Fruit fly (Drosophila melanogaster) whole organism, prepupa: ENCODE results near the gene sky.

ENCODE experiments used
- Blimp-1 ChIP-seq: fragments of 200-800 bp; sonication (Bioruptor generic); optimal IDR thresholded peaks from 3 replicates; lab custom pipeline; 2017; ENCODE audit warnings: missing biosample characterization, missing genetic modification characterization, mild to moderate bottlenecking, moderate library complexity, missing genetic modification reagents
- CG10631 ChIP-seq: fragments of 200-800 bp; sonication (Bioruptor generic); optimal IDR thresholded peaks from 2 replicates; lab custom pipeline; 2016; ENCODE audit warnings: missing biosample characterization, missing genetic modification characterization
- CG11902 ChIP-seq: fragments of 200-800 bp; sonication (Bioruptor generic); optimal IDR thresholded peaks from 3 replicates; lab custom pipeline; 2016; ENCODE audit warnings: missing biosample characterization, missing genetic modification characterization
- CG15336 ChIP-seq: fragments of 200-800 bp; sonication (Bioruptor generic); IDR thresholded peaks from 2 replicates; pipeline ENCODE4 v1.3.6; 2022; ENCODE audit warnings: missing biosample characterization, missing genetic modification characterization
- CG16779 ChIP-seq: fragments of 200-800 bp; sonication (Bioruptor generic); optimal IDR thresholded peaks from 3 replicates; lab custom pipeline; 2017; ENCODE audit warnings: missing biosample characterization, mild to moderate bottlenecking, missing genetic modification characterization
- CG3032 ChIP-seq: fragments of 200-800 bp; optimal IDR thresholded peaks from 2 replicates; lab custom pipeline; 2019; ENCODE audit warnings: missing biosample characterization, mild to moderate bottlenecking, missing genetic modification characterization, moderate library complexity
- CG34406 ChIP-seq: fragments of 200-800 bp; sonication (Bioruptor generic); optimal IDR thresholded peaks from 3 replicates; lab custom pipeline; 2016; ENCODE audit warnings: missing biosample characterization, missing genetic modification characterization
- CG3919 ChIP-seq: fragments of 200-800 bp; sonication (Bioruptor generic); optimal IDR thresholded peaks from 3 replicates; lab custom pipeline; 2016; ENCODE audit warnings: missing biosample characterization, missing genetic modification characterization
- CG6163 ChIP-seq: fragments of 200-800 bp; sonication (Bioruptor generic); IDR thresholded peaks from 3 replicates; pipeline ENCODE4 v1.3.6; 2022; ENCODE audit warnings: missing biosample characterization, missing genetic modification characterization
- CG6276 ChIP-seq: fragments of 200-800 bp; sonication (Bioruptor generic); optimal IDR thresholded peaks from 2 replicates; lab custom pipeline; 2017; ENCODE audit warnings: missing biosample characterization, mild to moderate bottlenecking, missing genetic modification characterization
- CG8119 ChIP-seq: fragments of 200-800 bp; sonication (Bioruptor generic); IDR thresholded peaks from 3 replicates; pipeline ENCODE4 v1.3.6; 2022; ENCODE audit warnings: missing biosample characterization, missing genetic modification characterization
- CG8319 ChIP-seq: fragments of 200-800 bp; sonication (Bioruptor generic); optimal IDR thresholded peaks from 3 replicates; lab custom pipeline; 2016; ENCODE audit warnings: missing biosample characterization, missing genetic modification characterization
- CG8632 ChIP-seq: fragments of 200-800 bp; sonication (Bioruptor generic); optimal IDR thresholded peaks from 3 replicates; lab custom pipeline; 2016; ENCODE audit warnings: missing biosample characterization, missing genetic modification characterization
- CG9139 ChIP-seq: fragments of 200-800 bp; sonication (Bioruptor generic); optimal IDR thresholded peaks from 3 replicates; lab custom pipeline; 2017; ENCODE audit warnings: missing biosample characterization, mild to moderate bottlenecking, missing genetic modification characterization
- Eip75B ChIP-seq: fragments of 200-800 bp; sonication (Bioruptor generic); optimal IDR thresholded peaks from 3 replicates; lab custom pipeline; 2016; ENCODE audit warnings: missing biosample characterization, missing genetic modification characterization
- Eip78C ChIP-seq: fragments of 200-800 bp; sonication (Bioruptor generic); peaks from one replicate; lab custom pipeline; 2016; ENCODE audit warnings: missing biosample characterization, missing genetic modification characterization
- Eip93F ChIP-seq: fragments of 200-800 bp; sonication (Bioruptor generic); optimal IDR thresholded peaks from 2 replicates; lab custom pipeline; 2016; ENCODE audit warnings: missing biosample characterization, mild to moderate bottlenecking, missing genetic modification characterization
- Ets21C ChIP-seq: fragments of 200-800 bp; sonication (Bioruptor generic); optimal IDR thresholded peaks from 3 replicates; lab custom pipeline; 2016; ENCODE audit warnings: missing biosample characterization, missing genetic modification characterization
- Ets96B ChIP-seq: fragments of 200-800 bp; optimal IDR thresholded peaks from 2 replicates; lab custom pipeline; 2019; ENCODE audit warnings: missing biosample characterization, mild to moderate bottlenecking, missing genetic modification characterization, moderate library complexity
- Hr39 ChIP-seq: fragments of 200-800 bp; sonication (Bioruptor generic); optimal IDR thresholded peaks from 2 replicates; lab custom pipeline; 2016; ENCODE audit warnings: missing biosample characterization, missing genetic modification characterization
- Hr4 ChIP-seq: fragments of 200-800 bp; sonication (Bioruptor generic); optimal IDR thresholded peaks from 3 replicates; lab custom pipeline; 2016; ENCODE audit warnings: missing biosample characterization, missing genetic modification characterization
- Lpt ChIP-seq: fragments of 200-800 bp; sonication (Bioruptor generic); optimal IDR thresholded peaks from 3 replicates; lab custom pipeline; 2016; ENCODE audit warnings: missing biosample characterization, missing genetic modification characterization
- Met ChIP-seq: fragments of 200-800 bp; sonication (Bioruptor generic); optimal IDR thresholded peaks from 3 replicates; lab custom pipeline; 2016; ENCODE audit warnings: missing biosample characterization, missing genetic modification characterization
- Smox ChIP-seq: fragments of 200-800 bp; sonication (Bioruptor generic); optimal IDR thresholded peaks from 3 replicates; lab custom pipeline; 2016; ENCODE audit warnings: missing biosample characterization, missing genetic modification characterization
- Sox102F ChIP-seq: fragments of 200-800 bp; sonication (Bioruptor generic); optimal IDR thresholded peaks from 2 replicates; lab custom pipeline; 2016; ENCODE audit warnings: missing biosample characterization, mild to moderate bottlenecking, missing genetic modification characterization
- Sox14 ChIP-seq: fragments of 200-800 bp; sonication (Bioruptor generic); optimal IDR thresholded peaks from 3 replicates; lab custom pipeline; 2016; ENCODE audit warnings: missing biosample characterization, missing genetic modification characterization
- Sox15 ChIP-seq: fragments of 200-800 bp; sonication (Bioruptor generic); optimal IDR thresholded peaks from 3 replicates; lab custom pipeline; 2016; ENCODE audit warnings: missing biosample characterization, missing genetic modification characterization
- achi ChIP-seq: fragments of 200-800 bp; sonication (Bioruptor generic); optimal IDR thresholded peaks from 3 replicates; lab custom pipeline; 2016; ENCODE audit warnings: missing biosample characterization, missing genetic modification characterization
- dac ChIP-seq: fragments of 200-800 bp; sonication (Bioruptor generic); optimal IDR thresholded peaks from 2 replicates; lab custom pipeline; 2017; ENCODE audit warnings: missing biosample characterization, mild to moderate bottlenecking, missing genetic modification characterization
- dsx ChIP-seq: fragments of 200-800 bp; optimal IDR thresholded peaks from 3 replicates; lab custom pipeline; 2019; ENCODE audit warnings: missing biosample characterization, mild to moderate bottlenecking, missing genetic modification characterization, moderate library complexity; ENCODE audit not compliant: poor library complexity, severe bottlenecking
- eg ChIP-seq: fragments of 200-800 bp; sonication (Bioruptor generic); IDR thresholded peaks from 3 replicates; pipeline ENCODE4 v1.3.6; 2022; ENCODE audit warnings: missing biosample characterization, missing genetic modification characterization
- esn ChIP-seq: fragments of 200-800 bp; sonication (Bioruptor generic); optimal IDR thresholded peaks from 2 replicates; lab custom pipeline; 2016; ENCODE audit warnings: missing biosample characterization, mild to moderate bottlenecking, missing genetic modification characterization, moderate library complexity
- fkh ChIP-seq: fragments of 200-800 bp; sonication (Bioruptor generic); optimal IDR thresholded peaks from 3 replicates; lab custom pipeline; 2017; ENCODE audit warnings: missing biosample characterization, mild to moderate bottlenecking, missing genetic modification characterization, moderate library complexity
- salr ChIP-seq, 2 experiments: fragments of 200-800 bp; sonication (Bioruptor generic); optimal IDR thresholded peaks; 3 replicates each; lab custom pipeline; 2016 to 2018; ENCODE audit warnings: missing biosample characterization in 2 of 2, missing genetic modification characterization in 2 of 2, mild to moderate bottlenecking in 1 of 2
- ss ChIP-seq, 2 experiments: fragments of 200-800 bp; sonication (Bioruptor generic); optimal IDR thresholded peaks; 2 replicates in 1 of 2; 3 replicates in 1 of 2; lab custom pipeline; 2017 to 2018; ENCODE audit warnings: mild to moderate bottlenecking in 2 of 2, missing biosample characterization in 2 of 2, missing genetic modification characterization in 2 of 2, moderate library complexity in 1 of 2
- svp ChIP-seq: fragments of 200-800 bp; sonication (Bioruptor generic); peaks from one replicate; lab custom pipeline; 2016; ENCODE audit warnings: missing biosample characterization, missing genetic modification characterization
- topi ChIP-seq: fragments of 200-800 bp; sonication (Bioruptor generic); optimal IDR thresholded peaks from 3 replicates; lab custom pipeline; 2016; ENCODE audit warnings: missing biosample characterization, missing genetic modification characterization
- vri ChIP-seq: fragments of 200-800 bp; sonication (Bioruptor generic); optimal IDR thresholded peaks from 3 replicates; lab custom pipeline; 2016; ENCODE audit warnings: missing biosample characterization, mild to moderate bottlenecking, missing genetic modification characterization

Gene sky

DNA sequence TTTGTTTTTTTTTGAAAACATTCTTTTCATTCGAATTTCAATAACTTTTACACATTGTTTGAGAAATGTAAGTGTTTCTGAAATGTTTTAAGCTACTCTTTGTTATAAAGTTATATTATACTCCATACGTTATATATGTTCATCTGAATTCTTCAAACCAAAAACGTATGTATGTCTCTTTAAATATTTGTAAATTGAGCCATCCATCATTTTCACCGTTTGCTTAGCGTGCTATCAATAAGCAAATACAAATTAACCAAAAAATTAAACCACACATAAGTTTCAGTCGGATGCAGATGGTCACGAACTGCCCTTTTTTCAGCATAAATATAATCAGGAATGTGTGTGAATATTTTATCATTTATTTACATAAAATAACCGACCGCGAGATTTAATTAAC lies 15.9 kb upstream of the sky start:
- peak; percentile 2 for TF ChIP-seq fkh
- TF ChIP-seq dac = no peak
- no peak for TF ChIP-seq CG8319 (GFP tag; lab: Kevin White, UChicago)

dm6 chr2L:20934013-20934412 lies 15.3 kb upstream of the sky start, which contains the start of gene CG9270:
CG9270 (minus strand) TSS chr2L:20934113.
- TF ChIP-seq CG6276 (GFP tag; lab: Kevin White, UChicago) (no peak), vri (no peak), dsx (GFP tag; lab: Kevin White, UChicago) (no peak), CG3919 (GFP tag; lab: Kevin White, UChicago) (no peak), CG16779 (no peak), Smox (GFP tag; lab: Kevin White, UChicago) (no peak), eg (GFP tag; lab: Robert Waterston, UW) (no peak)
- TF ChIP-seq, all 60 proteins: peak for 0

- TF ChIP-seq Ets21C (no peak), fkh (peak; percentile 96)
These were observed 8.9 kb upstream of the sky start, which contains the start of gene Nthl1 for dm6 chr2L:20927653-20928052. Nthl1 (minus strand) TSS chr2L:20927860.

DNA sequence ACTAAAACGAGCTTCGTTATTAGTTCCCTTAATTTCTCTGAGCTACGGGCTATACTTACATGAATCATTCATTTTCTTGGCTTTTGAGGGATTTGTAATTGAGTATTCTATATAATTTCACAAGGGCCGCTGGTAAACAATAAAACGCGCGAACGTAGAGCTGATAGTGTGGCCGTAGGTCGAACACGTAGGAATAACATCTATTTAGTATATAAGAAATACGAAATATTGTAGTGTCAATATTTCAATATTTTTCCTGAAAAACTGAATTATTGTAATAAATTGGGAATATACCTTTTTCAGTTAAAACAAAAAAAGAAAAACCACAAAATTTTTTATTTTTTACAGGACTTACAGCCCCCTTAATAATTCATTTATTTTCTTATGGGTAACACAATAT lies 7.2 kb upstream of the sky start, which contains the start of gene RPA2:
TSS of gene RPA2 (minus strand) at position 173 of the 400 bp plus-strand sequence.
- TF ChIP-seq fkh = peak; percentile 48
- no peak for TF ChIP-seq Sox102F (GFP tag; lab: Kevin White, UChicago)
- TF ChIP-seq CG11902 (GFP tag; lab: Kevin White, UChicago) = no peak
- no peak for TF ChIP-seq Lpt (GFP tag; lab: Kevin White, UChicago)

dm6 chr2L:20923088-20923571 lies 4.4 kb upstream of the sky start:
- peak; percentile 29 for TF ChIP-seq Eip78C (GFP tag; lab: Kevin White, UChicago)
- TF ChIP-seq Met (GFP tag; lab: Kevin White, UChicago) = no peak

dm6 chr2L:20922196-20923087 lies 3.7 kb upstream of the sky start, which contains the start of gene Mtp:
Mtp (minus strand) TSS chr2L:20922876.
- TF ChIP-seq svp (peak; percentile 100), CG16779 (no peak), topi (GFP tag; lab: Kevin White, UChicago) (peak; percentile 85), CG34406 (peak; percentile 73), CG8119 (GFP tag; lab: Robert Waterston, UW) (peak; percentile 83), Eip78C (GFP tag; lab: Kevin White, UChicago) (peak; percentile 95), Eip93F (GFP tag; lab: Kevin White, UChicago) (no peak), Hr4 (GFP tag; lab: Kevin White, UChicago) (peak; percentile 83), CG3919 (GFP tag; lab: Kevin White, UChicago) (peak; percentile 81), Hr39 (GFP tag; lab: Kevin White, UChicago) (peak; percentile 88), ss (GFP tag; optimal IDR thresholded peaks at IDR 0.05; lab: Kevin White, UChicago) (peak in 1 of 2 experiments; percentile 70), CG9139 (peak; percentile 41), CG3032 (tag; lab: Kevin White, UChicago) (peak; percentile 70), CG15336 (GFP tag; lab: Robert Waterston, UW) (peak; percentile 87), CG8319 (GFP tag; lab: Kevin White, UChicago) (peak; percentile 84), CG6163 (GFP tag; lab: Robert Waterston, UW) (peak; percentile 74; the same call in 2 of the 3 replicates), CG8632 (GFP tag; lab: Kevin White, UChicago) (peak; percentile 63), Ets96B (tag; lab: Kevin White, UChicago) (peak; percentile 69), Sox102F (GFP tag; lab: Kevin White, UChicago) (peak; percentile 87), Blimp-1 (GFP tag; lab: Kevin White, UChicago) (peak; percentile 66), Met (GFP tag; lab: Kevin White, UChicago) (peak; percentile 86), achi (GFP tag; lab: Kevin White, UChicago) (peak; percentile 81), esn (peak; percentile 89), salr (GFP tag; optimal IDR thresholded peaks at IDR 0.05; lab: Kevin White, UChicago) (peak; percentile 10 to 70), CG11902 (GFP tag; lab: Kevin White, UChicago) (peak; percentile 72), Sox15 (GFP tag; lab: Kevin White, UChicago) (peak; percentile 74), CG10631 (GFP tag; lab: Kevin White, UChicago) (peak; percentile 71), Sox14 (peak; percentile 85), Eip75B (GFP tag; lab: Kevin White, UChicago) (peak; percentile 90)
